Fruit fly (Drosophila melanogaster): ENCODE results near the gene Elp1.
A peak's percentile ranks its signal among the peaks of the same experiment; 100 is the strongest.

Elp1 gene

DNA sequence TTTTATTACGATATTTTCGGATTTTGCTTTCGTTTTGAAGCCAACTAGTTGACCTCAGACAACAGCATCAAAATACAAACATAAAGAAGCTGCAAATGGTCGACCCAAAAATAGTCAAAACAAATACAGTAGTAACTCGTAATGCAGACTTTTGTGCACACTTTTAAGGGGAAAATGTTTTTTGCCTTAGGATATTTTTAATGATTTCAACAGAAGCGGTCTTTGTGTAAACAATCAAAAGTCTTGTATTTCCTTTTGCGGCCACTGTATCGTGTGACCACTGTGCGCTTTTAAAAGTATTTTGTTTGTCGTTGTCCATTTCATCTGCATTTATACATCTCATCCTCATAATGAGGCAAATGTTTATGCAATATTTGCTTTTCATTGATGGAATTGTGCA is 1.3 kb upstream of the Elp1 start (continued):
- TF ChIP-seq pho (GFP tag; optimal IDR thresholded peaks at IDR 0.05) (peak; percentile 97), HLH4C (GFP tag; IDR thresholded peaks at IDR 0.05; ENCODE audit: partially characterized antibody) (no peak), jumu (GFP tag; optimal IDR thresholded peaks at IDR 0.05) (peak; percentile 96), CG10209 (GFP tag; optimal IDR thresholded peaks at IDR 0.05) (peak; percentile 95), salm (tag; optimal IDR thresholded peaks at IDR 0.05) (peak; percentile 86), gt (GFP tag; IDR thresholded peaks at IDR 0.05) (peak; percentile 73), CG30403 (GFP tag; optimal IDR thresholded peaks at IDR 0.05) (peak; percentile 97), Kr (GFP tag; optimal IDR thresholded peaks at IDR 0.05) (no peak), CG31365 (tag; optimal IDR thresholded peaks at IDR 0.05) (peak; percentile 84), CG2129 (GFP tag; IDR thresholded peaks at IDR 0.05; ENCODE audit: partially characterized antibody) (no peak), lilli (GFP tag; optimal IDR thresholded peaks at IDR 0.05) (peak; percentile 99), CG1647 (GFP tag; optimal IDR thresholded peaks at IDR 0.05) (peak; percentile 96), Awh (GFP tag; IDR thresholded peaks at IDR 0.05) (peak; percentile 97), CG8944 (GFP tag; optimal IDR thresholded peaks at IDR 0.05) (peak; percentile 97), pb (GFP tag; optimal IDR thresholded peaks at IDR 0.05) (peak; percentile 96), zfh2 (GFP tag; optimal IDR thresholded peaks at IDR 0.05) (peak; percentile 98), row (GFP tag; IDR thresholded peaks at IDR 0.05) (peak; percentile 97), nom (GFP tag; optimal IDR thresholded peaks at IDR 0.05) (peak; percentile 8), BEAF-32 (GFP tag; optimal IDR thresholded peaks at IDR 0.05) (peak; percentile 9), Lhr (GFP tag; optimal IDR thresholded peaks at IDR 0.05) (peak; percentile 40), cas (GFP tag; IDR thresholded peaks at IDR 0.05) (peak; percentile 94), tna (GFP tag; IDR thresholded peaks at IDR 0.05; ENCODE audit: partially characterized antibody) (no peak), CG3407 (GFP tag; optimal IDR thresholded peaks at IDR 0.05) (peak; percentile 66), CG5180 (GFP tag; optimal IDR thresholded peaks at IDR 0.05) (peak; percentile 83), exex (tag; optimal IDR thresholded peaks at IDR 0.05) (peak; percentile 78), Dek (tag; optimal IDR thresholded peaks at IDR 0.05) (peak; percentile 97), schlank (tag; optimal IDR thresholded peaks at IDR 0.05) (peak; percentile 98), peb (GFP tag; IDR thresholded peaks at IDR 0.05) (peak; percentile 91), gem (tag; optimal IDR thresholded peaks at IDR 0.05) (peak; percentile 96), CG13287 (GFP tag; IDR thresholded peaks at IDR 0.05; ENCODE audit: partially characterized antibody) (no peak), Neu2 (GFP tag; optimal IDR thresholded peaks at IDR 0.05; ENCODE audit: borderline replicate concordance) (peak; percentile 77), eve (GFP tag; optimal IDR thresholded peaks at IDR 0.05) (peak in 1 of 2 experiments; percentile 98), CG11560 (tag; IDR thresholded peaks at IDR 0.05) (peak; percentile 90), chinmo (GFP tag; IDR thresholded peaks at IDR 0.05; ENCODE audit: partially characterized antibody) (peak; percentile 54; the same call in 1 of the 4 replicates), CG7987 (GFP tag; optimal IDR thresholded peaks at IDR 0.05) (peak; percentile 87), CG3281 (GFP tag; optimal IDR thresholded peaks at IDR 0.05) (peak; percentile 96), dati (GFP tag; IDR thresholded peaks at IDR 0.05) (peak; percentile 95), yki (optimal IDR thresholded peaks at IDR 0.05) (no peak), CG11398 (GFP tag; optimal IDR thresholded peaks at IDR 0.05) (peak; percentile 95), da (GFP tag; optimal IDR thresholded peaks at IDR 0.05) (peak; percentile 95), CG16779 (GFP tag; IDR thresholded peaks at IDR 0.05) (peak; percentile 98), CG34376 (GFP tag; optimal IDR thresholded peaks at IDR 0.05) (peak; percentile 93), Bgb (GFP tag; IDR thresholded peaks at IDR 0.05; ENCODE audit: partially characterized antibody) (no peak), CG2889 (GFP tag; IDR thresholded peaks at IDR 0.05) (peak; percentile 95)
